Worm (Caenorhabditis elegans): Measurements from ENCODE around the gene pcdr-1.

DNA sequence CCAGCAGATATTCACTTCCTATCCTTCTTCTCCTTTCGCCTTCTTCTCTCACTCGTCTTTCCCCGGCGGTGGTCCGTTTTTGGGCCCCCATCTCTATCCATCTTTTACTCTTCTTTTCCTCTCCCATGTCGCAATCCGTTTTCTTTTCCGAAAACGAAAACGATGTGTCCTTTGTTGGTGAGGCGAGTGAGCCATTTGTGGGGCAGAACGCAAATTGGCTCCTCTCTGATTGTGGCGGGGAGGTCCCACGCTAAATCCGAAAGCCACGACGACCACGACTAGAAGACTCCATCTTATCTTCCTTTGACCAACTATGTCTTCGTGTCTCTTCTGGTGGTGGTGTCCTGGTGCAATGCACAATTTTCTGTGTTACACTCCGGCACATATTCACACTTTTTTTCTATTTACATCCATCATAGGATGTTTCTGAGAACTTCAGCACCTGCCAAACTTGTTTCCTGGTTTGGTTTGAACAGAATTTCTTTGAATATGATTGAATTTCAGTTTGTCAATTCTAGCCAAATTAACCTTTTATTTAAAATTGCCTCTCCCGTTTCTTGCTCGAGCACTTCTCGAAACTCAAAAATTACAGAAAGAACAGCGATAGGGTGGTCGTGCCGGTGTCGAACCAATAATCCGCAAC, at the start of gene pcdr-1:
- TF ChIP-seq nhr-77 (tag; optimal IDR thresholded peaks at IDR 0.05) (no peak), nhr-12 (tag; optimal IDR thresholded peaks at IDR 0.05) (no peak), peb-1 (tag; optimal IDR thresholded peaks at IDR 0.05) (no peak), unc-62 (GFP tag; optimal IDR thresholded peaks at IDR 0.05) (no peak), egl-27 (tag; optimal IDR thresholded peaks at IDR 0.05) (no peak), mbf-1 (tag; optimal IDR thresholded peaks at IDR 0.05) (no peak), nhr-21 (tag; optimal IDR thresholded peaks at IDR 0.05) (no peak), elt-1 (tag; optimal IDR thresholded peaks at IDR 0.05) (no peak), skn-1 (tag; optimal IDR thresholded peaks at IDR 0.05) (no peak), lsy-2 (tag; optimal IDR thresholded peaks at IDR 0.05) (no peak), unc-39 (tag; optimal IDR thresholded peaks at IDR 0.05) (no peak)
